Fruit fly (Drosophila melanogaster): ENCODE results near the gene Elp3.

Elp3 gene

dm6 chr2L:4444457-4444856 lies at the start of gene Elp3, which contains the start of gene morgue:
Elp3 (plus strand) TSS chr2L:4444732.
morgue (minus strand) TSS chr2L:4444680.
- no peak for TF ChIP-seq CG11617 (GFP tag; optimal IDR thresholded peaks at IDR 0.05)
- no peak for TF ChIP-seq CG7045 (GFP tag; optimal IDR thresholded peaks at IDR 0.05)
- peak; percentile 93 for TF ChIP-seq Mnt (GFP tag; optimal IDR thresholded peaks at IDR 0.05)
- peak; percentile 29 for TF ChIP-seq bab1 (GFP tag; optimal IDR thresholded peaks at IDR 0.05)
- TF ChIP-seq Hr96 (GFP tag; optimal IDR thresholded peaks at IDR 0.05) = no peak
- no peak for TF ChIP-seq cnc (optimal IDR thresholded peaks at IDR 0.05)

dm6 chr2L:4400653-4401052 lies 43.9 kb upstream of the Elp3 start, which contains the start of gene CG33003:
CG33003 (plus strand) TSS chr2L:4400953.
- no peak for TF ChIP-seq CG1620 (GFP tag; optimal IDR thresholded peaks at IDR 0.05)
- TF ChIP-seq toe (GFP tag; optimal IDR thresholded peaks at IDR 0.05) = no peak
- no peak for TF ChIP-seq cic (GFP tag; optimal IDR thresholded peaks at IDR 0.05)
- no peak for TF ChIP-seq CG11617 (GFP tag; optimal IDR thresholded peaks at IDR 0.05)
- no peak for TF ChIP-seq Clk (GFP tag; optimal IDR thresholded peaks at IDR 0.05)
- no peak for TF ChIP-seq Mnt (GFP tag; optimal IDR thresholded peaks at IDR 0.05)
- no peak for TF ChIP-seq kay (GFP tag; ENCODE audit: borderline replicate concordance)
- no peak for TF ChIP-seq tj (GFP tag; optimal IDR thresholded peaks at IDR 0.05)
- no peak for TF ChIP-seq ovo (GFP tag; optimal IDR thresholded peaks at IDR 0.05)
- TF ChIP-seq cnc (optimal IDR thresholded peaks at IDR 0.05) = no peak
- TF ChIP-seq CG5204 (GFP tag; optimal IDR thresholded peaks at IDR 0.05) = no peak
- no peak for TF ChIP-seq Hr96 (GFP tag; optimal IDR thresholded peaks at IDR 0.05)
- no peak for TF ChIP-seq bab1 (GFP tag; optimal IDR thresholded peaks at IDR 0.05)
- no peak for TF ChIP-seq CG12768 (GFP tag; optimal IDR thresholded peaks at IDR 0.05)
- no peak for TF ChIP-seq CG14711 (tag; optimal IDR thresholded peaks at IDR 0.05)
- no peak for TF ChIP-seq Crg-1 (GFP tag; optimal IDR thresholded peaks at IDR 0.05)
- TF ChIP-seq CG7101 (tag; optimal IDR thresholded peaks at IDR 0.05) = no peak

- no peak for TF ChIP-seq Clk (GFP tag; optimal IDR thresholded peaks at IDR 0.05)
- TF ChIP-seq CG33017 (tag; optimal IDR thresholded peaks at IDR 0.05) = peak; percentile 8
- peak; percentile 70 for TF ChIP-seq bab1 (GFP tag; optimal IDR thresholded peaks at IDR 0.05)
- TF ChIP-seq CG12768 (GFP tag; optimal IDR thresholded peaks at IDR 0.05) = no peak
- TF ChIP-seq Hr96 (GFP tag; optimal IDR thresholded peaks at IDR 0.05) = peak; percentile 28
- TF ChIP-seq CG14711 (tag; optimal IDR thresholded peaks at IDR 0.05) = no peak
- peak; percentile 18 for TF ChIP-seq CG11617 (GFP tag; optimal IDR thresholded peaks at IDR 0.05)
Measured at dm6 chr2L:4403013-4403604, 41.4 kb upstream of the Elp3 start, which contains the start of gene Dim1. Dim1 (plus strand) TSS chr2L:4403251.

dm6 chr2L:4410855-4411254 lies 33.7 kb upstream of the Elp3 start, which contains the start of gene CG43055:
CG43055 (plus strand) TSS chr2L:4411155.
- TF ChIP-seq CG7045 (GFP tag; optimal IDR thresholded peaks at IDR 0.05) (no peak), kay (GFP tag; ENCODE audit: borderline replicate concordance) (no peak), Hr96 (GFP tag; optimal IDR thresholded peaks at IDR 0.05) (no peak), bab1 (GFP tag; optimal IDR thresholded peaks at IDR 0.05) (no peak)

dm6 chr2L:4414059-4414458 lies 30.5 kb upstream of the Elp3 start:
- TF ChIP-seq CG7045 (GFP tag; optimal IDR thresholded peaks at IDR 0.05) = no peak
- no peak for TF ChIP-seq CG14711 (tag; optimal IDR thresholded peaks at IDR 0.05)
- TF ChIP-seq cnc (optimal IDR thresholded peaks at IDR 0.05) = no peak
- TF ChIP-seq toe (GFP tag; optimal IDR thresholded peaks at IDR 0.05) = no peak
- TF ChIP-seq CG7101 (tag; optimal IDR thresholded peaks at IDR 0.05) = no peak
- no peak for TF ChIP-seq Clk (GFP tag; optimal IDR thresholded peaks at IDR 0.05)
- TF ChIP-seq pad (GFP tag; optimal IDR thresholded peaks at IDR 0.05) = no peak
- TF ChIP-seq cic (GFP tag; optimal IDR thresholded peaks at IDR 0.05) = no peak
- no peak for TF ChIP-seq ovo (GFP tag; optimal IDR thresholded peaks at IDR 0.05)
- TF ChIP-seq CG11617 (GFP tag; optimal IDR thresholded peaks at IDR 0.05) = no peak
- TF ChIP-seq CG33017 (tag; optimal IDR thresholded peaks at IDR 0.05) = no peak

- TF ChIP-seq cnc (optimal IDR thresholded peaks at IDR 0.05) (no peak), Clk (GFP tag; optimal IDR thresholded peaks at IDR 0.05) (no peak), CG7101 (tag; optimal IDR thresholded peaks at IDR 0.05) (no peak), CG11617 (GFP tag; optimal IDR thresholded peaks at IDR 0.05) (no peak), kay (GFP tag; ENCODE audit: borderline replicate concordance) (no peak), Hr96 (GFP tag; optimal IDR thresholded peaks at IDR 0.05) (peak; percentile 10), toe (GFP tag; optimal IDR thresholded peaks at IDR 0.05) (no peak), CG5204 (GFP tag; optimal IDR thresholded peaks at IDR 0.05) (no peak)
Measured at dm6 chr2L:4416089-4416488, 28.4 kb upstream of the Elp3 start.

- no peak for TF ChIP-seq bab1 (GFP tag; optimal IDR thresholded peaks at IDR 0.05)
- TF ChIP-seq CG11617 (GFP tag; optimal IDR thresholded peaks at IDR 0.05) = no peak
- no peak for TF ChIP-seq Hr96 (GFP tag; optimal IDR thresholded peaks at IDR 0.05)
- no peak for TF ChIP-seq toe (GFP tag; optimal IDR thresholded peaks at IDR 0.05)
- TF ChIP-seq tj (GFP tag; optimal IDR thresholded peaks at IDR 0.05) = no peak
- TF ChIP-seq CG5204 (GFP tag; optimal IDR thresholded peaks at IDR 0.05) = peak; percentile 43
- no peak for TF ChIP-seq CG7101 (tag; optimal IDR thresholded peaks at IDR 0.05)
- no peak for TF ChIP-seq ovo (GFP tag; optimal IDR thresholded peaks at IDR 0.05)
- no peak for TF ChIP-seq cnc (optimal IDR thresholded peaks at IDR 0.05)
- TF ChIP-seq kay (GFP tag; ENCODE audit: borderline replicate concordance) = no peak
- TF ChIP-seq CG14711 (tag; optimal IDR thresholded peaks at IDR 0.05) = no peak
- TF ChIP-seq pad (GFP tag; optimal IDR thresholded peaks at IDR 0.05) = no peak
- TF ChIP-seq CG7045 (GFP tag; optimal IDR thresholded peaks at IDR 0.05) = peak; percentile 36
- peak; percentile 13 for TF ChIP-seq CG12768 (GFP tag; optimal IDR thresholded peaks at IDR 0.05)
- TF ChIP-seq Clk (GFP tag; optimal IDR thresholded peaks at IDR 0.05) = no peak
- peak; percentile 42 for TF ChIP-seq CG33017 (tag; optimal IDR thresholded peaks at IDR 0.05)
- no peak for TF ChIP-seq cic (GFP tag; optimal IDR thresholded peaks at IDR 0.05)
- TF ChIP-seq Crg-1 (GFP tag; optimal IDR thresholded peaks at IDR 0.05) = no peak
- TF ChIP-seq Mnt (GFP tag; optimal IDR thresholded peaks at IDR 0.05) = no peak
Measured at dm6 chr2L:4416903-4417302, 27.6 kb upstream of the Elp3 start.
